Fruit fly (Drosophila melanogaster) whole organism, prepupa: ENCODE measurements around the gene nmdyn-D6.

Source experiments
- CG10631 ChIP-seq: fragments of 200-800 bp; sonication (Bioruptor generic); optimal IDR thresholded peaks from 2 replicates; lab custom pipeline; 2016; ENCODE audit warnings: missing biosample characterization, missing genetic modification characterization
- CG10669 ChIP-seq: fragments of 200-800 bp; sonication (Bioruptor generic); optimal IDR thresholded peaks from 3 replicates; lab custom pipeline; 2018; ENCODE audit warnings: missing biosample characterization, mild to moderate bottlenecking, missing genetic modification characterization, moderate library complexity
- CG11902 ChIP-seq: fragments of 200-800 bp; sonication (Bioruptor generic); optimal IDR thresholded peaks from 3 replicates; lab custom pipeline; 2016; ENCODE audit warnings: missing biosample characterization, missing genetic modification characterization
- CG15336 ChIP-seq: fragments of 200-800 bp; sonication (Bioruptor generic); IDR thresholded peaks from 2 replicates; pipeline ENCODE4 v1.3.6; 2022; ENCODE audit warnings: missing biosample characterization, missing genetic modification characterization
- CG16779 ChIP-seq: fragments of 200-800 bp; sonication (Bioruptor generic); optimal IDR thresholded peaks from 3 replicates; lab custom pipeline; 2017; ENCODE audit warnings: missing biosample characterization, mild to moderate bottlenecking, missing genetic modification characterization
- CG4318 ChIP-seq: fragments of 200-800 bp; sonication (Bioruptor generic); optimal IDR thresholded peaks from 3 replicates; lab custom pipeline; 2017; ENCODE audit warnings: missing biosample characterization, mild to moderate bottlenecking, missing genetic modification characterization
- CG6276 ChIP-seq: fragments of 200-800 bp; sonication (Bioruptor generic); optimal IDR thresholded peaks from 2 replicates; lab custom pipeline; 2017; ENCODE audit warnings: missing biosample characterization, mild to moderate bottlenecking, missing genetic modification characterization
- CG6808 ChIP-seq: fragments of 200-800 bp; sonication (Bioruptor generic); optimal IDR thresholded peaks from 3 replicates; lab custom pipeline; 2017; ENCODE audit warnings: missing biosample characterization, missing genetic modification characterization, mild to moderate bottlenecking, moderate library complexity, missing genetic modification reagents
- CG9139 ChIP-seq: fragments of 200-800 bp; sonication (Bioruptor generic); optimal IDR thresholded peaks from 3 replicates; lab custom pipeline; 2017; ENCODE audit warnings: missing biosample characterization, mild to moderate bottlenecking, missing genetic modification characterization
- Eip78C ChIP-seq: fragments of 200-800 bp; sonication (Bioruptor generic); peaks from one replicate; lab custom pipeline; 2016; ENCODE audit warnings: missing biosample characterization, missing genetic modification characterization
- Eip93F ChIP-seq: fragments of 200-800 bp; sonication (Bioruptor generic); optimal IDR thresholded peaks from 2 replicates; lab custom pipeline; 2016; ENCODE audit warnings: missing biosample characterization, mild to moderate bottlenecking, missing genetic modification characterization
- Hr39 ChIP-seq: fragments of 200-800 bp; sonication (Bioruptor generic); optimal IDR thresholded peaks from 2 replicates; lab custom pipeline; 2016; ENCODE audit warnings: missing biosample characterization, missing genetic modification characterization
- Lpt ChIP-seq: fragments of 200-800 bp; sonication (Bioruptor generic); optimal IDR thresholded peaks from 3 replicates; lab custom pipeline; 2016; ENCODE audit warnings: missing biosample characterization, missing genetic modification characterization
- Met ChIP-seq: fragments of 200-800 bp; sonication (Bioruptor generic); optimal IDR thresholded peaks from 3 replicates; lab custom pipeline; 2016; ENCODE audit warnings: missing biosample characterization, missing genetic modification characterization
- OdsH ChIP-seq: fragments of 200-800 bp; sonication (Bioruptor generic); optimal IDR thresholded peaks from 3 replicates; lab custom pipeline; 2016; ENCODE audit warnings: missing biosample characterization, missing genetic modification characterization
- Sox102F ChIP-seq: fragments of 200-800 bp; sonication (Bioruptor generic); optimal IDR thresholded peaks from 2 replicates; lab custom pipeline; 2016; ENCODE audit warnings: missing biosample characterization, mild to moderate bottlenecking, missing genetic modification characterization
- Sox14 ChIP-seq: fragments of 200-800 bp; sonication (Bioruptor generic); optimal IDR thresholded peaks from 3 replicates; lab custom pipeline; 2016; ENCODE audit warnings: missing biosample characterization, missing genetic modification characterization
- Sox15 ChIP-seq: fragments of 200-800 bp; sonication (Bioruptor generic); optimal IDR thresholded peaks from 3 replicates; lab custom pipeline; 2016; ENCODE audit warnings: missing biosample characterization, missing genetic modification characterization
- achi ChIP-seq: fragments of 200-800 bp; sonication (Bioruptor generic); optimal IDR thresholded peaks from 3 replicates; lab custom pipeline; 2016; ENCODE audit warnings: missing biosample characterization, missing genetic modification characterization
- acj6 ChIP-seq: fragments of 200-800 bp; sonication (Bioruptor generic); optimal IDR thresholded peaks from 3 replicates; lab custom pipeline; 2016; ENCODE audit warnings: missing biosample characterization, missing genetic modification characterization
- cyc ChIP-seq: fragments of 200-800 bp; sonication (Bioruptor generic); optimal IDR thresholded peaks from 3 replicates; lab custom pipeline; 2016; ENCODE audit warnings: missing biosample characterization, missing genetic modification characterization
- eg ChIP-seq: fragments of 200-800 bp; sonication (Bioruptor generic); IDR thresholded peaks from 3 replicates; pipeline ENCODE4 v1.3.6; 2022; ENCODE audit warnings: missing biosample characterization, missing genetic modification characterization
- esn ChIP-seq: fragments of 200-800 bp; sonication (Bioruptor generic); optimal IDR thresholded peaks from 2 replicates; lab custom pipeline; 2016; ENCODE audit warnings: missing biosample characterization, mild to moderate bottlenecking, missing genetic modification characterization, moderate library complexity
- lz ChIP-seq: fragments of 200-800 bp; sonication (Bioruptor generic); optimal IDR thresholded peaks from 3 replicates; lab custom pipeline; 2016; ENCODE audit warnings: missing biosample characterization, missing genetic modification characterization
- net ChIP-seq: fragments of 200-800 bp; sonication (Bioruptor generic); optimal IDR thresholded peaks from 3 replicates; lab custom pipeline; 2016; ENCODE audit warnings: missing biosample characterization, missing genetic modification characterization
- ss ChIP-seq, 2 experiments: fragments of 200-800 bp; sonication (Bioruptor generic); optimal IDR thresholded peaks; 2 replicates in 1 of 2; 3 replicates in 1 of 2; lab custom pipeline; 2017 to 2018; ENCODE audit warnings: mild to moderate bottlenecking in 2 of 2, missing biosample characterization in 2 of 2, missing genetic modification characterization in 2 of 2, moderate library complexity in 1 of 2
- svp ChIP-seq: fragments of 200-800 bp; sonication (Bioruptor generic); peaks from one replicate; lab custom pipeline; 2016; ENCODE audit warnings: missing biosample characterization, missing genetic modification characterization
- topi ChIP-seq: fragments of 200-800 bp; sonication (Bioruptor generic); optimal IDR thresholded peaks from 3 replicates; lab custom pipeline; 2016; ENCODE audit warnings: missing biosample characterization, missing genetic modification characterization
- vri ChIP-seq: fragments of 200-800 bp; sonication (Bioruptor generic); optimal IDR thresholded peaks from 3 replicates; lab custom pipeline; 2016; ENCODE audit warnings: missing biosample characterization, mild to moderate bottlenecking, missing genetic modification characterization

The nmdyn-D6 gene

DNA sequence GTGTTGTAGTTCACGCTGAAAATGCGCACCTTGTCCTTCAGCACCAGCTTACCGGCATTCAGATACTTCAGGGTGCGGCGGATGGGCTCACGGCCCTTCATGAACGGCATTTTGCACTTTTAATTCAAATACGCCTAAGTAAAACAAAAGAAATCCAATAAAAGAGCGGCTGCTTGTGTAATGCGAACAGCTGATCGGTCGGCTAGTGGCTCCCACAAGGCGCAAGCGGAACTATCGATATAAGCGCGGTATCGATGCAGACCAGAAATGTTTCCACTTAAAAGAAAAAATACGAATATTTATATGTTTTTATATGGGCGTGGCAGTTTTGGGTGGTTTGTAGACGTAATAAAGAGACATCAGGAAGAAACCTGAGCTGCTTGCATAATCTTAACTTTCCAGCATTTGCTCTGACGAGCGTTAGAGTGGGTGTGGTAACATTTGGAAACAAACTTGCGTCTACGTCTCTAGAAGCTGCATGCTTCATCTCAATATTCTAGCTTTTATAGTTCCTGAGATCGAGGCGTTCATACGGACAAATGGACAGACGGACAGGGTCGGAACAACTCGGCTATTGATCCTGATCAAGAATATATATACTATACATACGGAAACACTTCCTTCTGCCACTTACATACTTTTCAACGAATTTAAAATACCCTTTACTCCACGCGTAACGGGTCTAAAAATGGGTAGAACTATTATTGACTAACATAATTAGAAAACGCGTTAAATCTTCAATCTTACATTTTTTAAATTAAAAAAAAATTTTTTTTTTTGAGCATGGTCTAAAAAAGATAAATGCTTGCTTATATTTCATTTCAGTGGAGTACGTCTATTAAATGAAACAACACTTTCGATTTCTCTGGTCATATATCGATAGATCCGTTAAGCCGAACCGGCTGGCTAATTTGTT, at the start of gene nmdyn-D6, which contains the start of gene mRpS25 (continued):
- peak; percentile 15 for TF ChIP-seq CG11902 (GFP tag; lab: Kevin White, UChicago)
- TF ChIP-seq lz (GFP tag; lab: Kevin White, UChicago), result peak; percentile 46
- TF ChIP-seq achi (GFP tag; lab: Kevin White, UChicago), result peak; percentile 11
- peak; percentile 41 for TF ChIP-seq Hr39 (GFP tag; lab: Kevin White, UChicago)
- peak; percentile 29 for TF ChIP-seq Met
- TF ChIP-seq CG10669, result peak; percentile 6
- TF ChIP-seq acj6 (GFP tag; lab: Kevin White, UChicago), result peak; percentile 33
- TF ChIP-seq Sox15 (GFP tag; lab: Kevin White, UChicago), result peak; percentile 37
- peak; percentile 53 for TF ChIP-seq OdsH (GFP tag; lab: Kevin White, UChicago)
- peak; percentile 44; the same call in 1 of the 3 replicates for TF ChIP-seq eg

DNA sequence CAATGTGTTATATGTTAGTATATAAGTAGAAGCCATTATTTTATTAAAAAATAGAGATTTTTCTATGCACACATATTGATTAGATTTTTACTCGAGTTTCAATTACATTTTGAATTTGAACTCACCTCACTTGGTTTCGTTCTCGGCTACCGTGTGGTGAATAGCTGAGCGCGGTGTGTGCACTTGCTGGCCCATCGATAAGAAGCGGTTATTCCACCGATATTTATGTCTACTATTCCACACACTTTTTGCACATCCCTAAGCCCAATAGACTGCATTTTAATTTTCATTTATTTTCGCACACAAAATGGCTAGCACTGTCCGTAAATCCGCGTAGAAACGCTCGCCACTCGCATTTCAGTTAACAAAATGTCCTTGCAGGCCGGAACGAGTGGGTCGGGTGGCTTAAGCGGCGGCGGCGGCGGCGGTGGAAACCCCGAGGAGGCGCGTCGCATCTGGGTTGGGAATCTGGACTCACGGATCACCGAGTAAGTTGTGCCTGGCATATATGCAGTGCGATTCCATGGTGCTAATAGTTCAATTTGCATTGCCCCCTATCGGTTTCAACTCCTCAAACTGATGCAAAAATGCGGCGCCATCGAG, 3.0 kb upstream of the nmdyn-D6 start, which contains the start of gene CG14414:
TSS of gene CG14414 (plus strand) at position 242 of the 603 bp plus-strand sequence.
- peak; percentile 62 for TF ChIP-seq Eip78C (GFP tag; lab: Kevin White, UChicago)
- TF ChIP-seq esn (GFP tag; lab: Kevin White, UChicago), result peak; percentile 3
- peak; percentile 9 for TF ChIP-seq Sox14 (GFP tag; lab: Kevin White, UChicago)
- TF ChIP-seq CG6808 (GFP tag; lab: Kevin White, UChicago), result no peak
- TF ChIP-seq acj6 (GFP tag; lab: Kevin White, UChicago), result no peak
- peak; percentile 16 for TF ChIP-seq cyc (GFP tag; lab: Kevin White, UChicago)
- no peak for TF ChIP-seq Lpt (GFP tag; lab: Kevin White, UChicago)

DNA sequence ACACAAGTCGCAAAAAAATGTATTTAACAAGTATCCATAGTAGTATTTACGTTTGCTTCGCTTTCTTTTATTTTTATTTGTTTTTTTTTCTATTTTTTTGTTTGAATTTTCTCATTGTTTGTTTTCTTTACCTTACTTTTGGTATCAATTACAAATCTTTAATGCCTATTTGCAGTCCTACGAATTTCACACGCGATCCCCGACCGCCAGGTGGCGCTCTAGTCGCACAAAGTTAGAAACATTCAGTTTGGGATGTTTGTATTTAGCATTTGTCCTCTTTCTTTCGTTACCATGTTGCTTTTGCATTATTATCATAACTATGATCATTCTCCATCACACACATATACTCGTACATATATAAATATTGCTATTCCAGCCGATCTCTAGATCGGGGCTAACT, 1.8 kb downstream of the nmdyn-D6 start:
- no peak for TF ChIP-seq vri (GFP tag; lab: Kevin White, UChicago)
- TF ChIP-seq Eip93F, result no peak
- no peak for TF ChIP-seq topi
- no peak for TF ChIP-seq OdsH (GFP tag; lab: Kevin White, UChicago)
- TF ChIP-seq CG4318 (GFP tag; lab: Kevin White, UChicago), result no peak
- no peak for TF ChIP-seq ss (GFP tag; optimal IDR thresholded peaks at IDR 0.05; lab: Kevin White, UChicago)
- TF ChIP-seq CG6276 (GFP tag; lab: Kevin White, UChicago), result no peak

DNA sequence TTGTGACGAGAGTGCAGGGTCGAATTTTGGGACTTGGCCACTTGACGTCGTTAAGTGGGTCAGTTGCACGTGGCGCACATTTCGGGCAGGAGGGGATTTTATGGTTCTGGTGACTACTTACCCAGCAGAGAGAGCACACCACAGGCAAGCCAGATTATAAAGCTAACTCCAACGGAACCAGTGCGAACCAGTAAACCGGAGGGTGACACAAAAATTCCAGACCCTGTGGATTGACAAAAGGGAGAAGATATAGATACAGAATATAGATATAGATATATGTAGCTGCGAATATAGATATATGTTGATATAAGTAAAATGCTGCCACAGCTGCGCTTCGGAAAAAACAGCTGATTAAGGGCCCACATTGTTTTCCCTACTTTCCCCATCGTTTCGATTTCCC, 5.0 kb downstream of the nmdyn-D6 start:
- TF ChIP-seq Sox102F (GFP tag; lab: Kevin White, UChicago), result no peak
- no peak for TF ChIP-seq cyc (GFP tag; lab: Kevin White, UChicago)
- no peak for TF ChIP-seq net
- TF ChIP-seq CG9139 (GFP tag; lab: Kevin White, UChicago), result no peak
- TF ChIP-seq CG4318 (GFP tag; lab: Kevin White, UChicago), result no peak
- TF ChIP-seq achi (GFP tag; lab: Kevin White, UChicago), result no peak
- TF ChIP-seq lz (GFP tag; lab: Kevin White, UChicago), result no peak
- TF ChIP-seq CG10631, result no peak
- no peak for TF ChIP-seq CG6276 (GFP tag; lab: Kevin White, UChicago)
- no peak for TF ChIP-seq CG16779 (tag; lab: Kevin White, UChicago)
- TF ChIP-seq, all 60 proteins: peak for 0

DNA sequence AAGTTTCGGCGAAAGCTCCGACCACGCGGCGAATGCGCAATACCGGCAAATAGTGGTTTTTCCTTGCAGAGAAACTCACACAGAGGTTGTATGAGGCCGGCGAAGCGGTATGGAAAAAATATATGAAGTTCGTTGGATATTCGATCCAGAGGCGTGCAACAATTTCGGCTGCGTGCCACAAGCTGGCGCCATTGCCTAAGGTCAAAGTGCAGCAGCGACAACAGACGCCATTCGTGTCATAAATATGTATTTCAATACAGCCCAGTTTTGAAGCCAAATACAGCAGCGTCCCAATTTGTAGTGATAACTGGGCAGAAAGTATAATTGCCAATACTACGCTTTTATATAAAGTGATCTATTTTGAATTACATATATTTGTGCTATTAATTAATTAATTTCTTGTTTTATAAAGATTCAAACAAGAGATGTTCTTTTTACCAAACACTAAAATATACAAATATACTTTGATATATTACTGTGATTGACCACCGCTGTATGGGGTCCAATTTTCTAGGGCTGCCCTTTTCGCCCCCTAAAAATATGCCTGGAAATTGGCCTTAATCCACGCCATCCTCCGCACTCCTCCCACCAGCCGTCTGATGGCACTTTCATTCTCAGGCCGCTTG, 5.6 kb downstream of the nmdyn-D6 start:
- TF ChIP-seq svp (peak; percentile 18), ss (GFP tag; optimal IDR thresholded peaks at IDR 0.05; lab: Kevin White, UChicago) (no peak), CG15336 (GFP tag; lab: Robert Waterston, UW) (0 out of 2 replicates have a peak, but pooled peaks have one; percentile 18)
